Worm (Caenorhabditis elegans) whole organism, L3 larva: Measurements from ENCODE around the gene trpp-12.
A peak's percentile ranks its signal among the peaks of the same experiment; 100 is the strongest.

ENCODE experiments used
- ama-1 ChIP-seq: fragments of 150-350 bp; optimal IDR thresholded peaks from 2 replicates; lab custom pipeline; 2018
- daf-12 ChIP-seq: fragments of 150-350 bp; optimal IDR thresholded peaks from 2 replicates; lab custom pipeline; 2014; ENCODE audit warnings: missing biosample characterization, missing genetic modification reagents, missing genetic modification characterization
- jun-1 ChIP-seq: fragments of 150-350 bp; optimal IDR thresholded peaks from 2 replicates; lab custom pipeline; 2014; ENCODE audit warnings: missing biosample characterization, missing genetic modification reagents, missing genetic modification characterization
- lsy-12 ChIP-seq: sonication (generic microtip); optimal IDR thresholded peaks from 2 replicates; lab custom pipeline; 2016; ENCODE audit warnings: mild to moderate bottlenecking, missing genetic modification characterization, missing compliant biosample characterization
- nhr-11 ChIP-seq: fragments of 150-350 bp; optimal IDR thresholded peaks from 2 replicates; lab custom pipeline; 2014; ENCODE audit warnings: missing biosample characterization, missing genetic modification characterization
- nhr-237 ChIP-seq: fragments of 150-350 bp; optimal IDR thresholded peaks from 2 replicates; lab custom pipeline; 2014; ENCODE audit warnings: missing biosample characterization, missing genetic modification characterization
- nhr-25 ChIP-seq: sonication (generic microtip); optimal IDR thresholded peaks from 2 replicates; lab custom pipeline; 2017; ENCODE audit warnings: missing biosample characterization, missing genetic modification characterization
- pha-4 ChIP-seq: fragments of 150-350 bp; optimal IDR thresholded peaks from 2 replicates; lab custom pipeline; 2014; ENCODE audit warnings: missing biosample characterization, missing genetic modification reagents, missing genetic modification characterization
- pqm-1 ChIP-seq: fragments of 150-350 bp; optimal IDR thresholded peaks from 2 replicates; lab custom pipeline; 2017; ENCODE audit warnings: missing biosample characterization, missing genetic modification characterization, inconsistent platforms
- ztf-11 ChIP-seq: fragments of 150-350 bp; optimal IDR thresholded peaks from 2 replicates; lab custom pipeline; 2014; ENCODE audit warnings: missing biosample characterization, missing genetic modification characterization
- ztf-4 ChIP-seq: fragments of 150-350 bp; optimal IDR thresholded peaks from 2 replicates; lab custom pipeline; 2014; ENCODE audit warnings: missing biosample characterization, missing genetic modification characterization

- no peak for TF ChIP-seq nhr-11 (tag; lab: Kevin White, UChicago)
- TF ChIP-seq nhr-237 (tag; lab: Kevin White, UChicago): no peak
- TF ChIP-seq ztf-4 (tag; lab: Kevin White, UChicago): no peak
- TF ChIP-seq lsy-12: peak; percentile 11
- no peak for TF ChIP-seq ztf-11 (tag; lab: Kevin White, UChicago)
- no peak for TF ChIP-seq ama-1 (lab: Kevin White, UChicago)
- peak; percentile 13 for TF ChIP-seq pqm-1 (tag; lab: Kevin White, UChicago)
- peak; percentile 91 for TF ChIP-seq pha-4
- no peak for TF ChIP-seq daf-12 (tag; lab: Kevin White, UChicago)
- no peak for TF ChIP-seq jun-1 (tag; lab: Kevin White, UChicago)
- TF ChIP-seq nhr-25 (tag; lab: Kevin White, UChicago): peak; percentile 83
Measured at ce11 chrX:2432459-2432858, 23.0 kb downstream of the trpp-12 start.
